Fruit fly (Drosophila melanogaster) whole organism, pupa: ENCODE data around the gene CCT4.

Experiments
- CG13204 ChIP-seq: fragments of 200-800 bp; sonication (Bioruptor generic); optimal IDR thresholded peaks from 2 replicates; lab custom pipeline; 2018; ENCODE audit warnings: missing biosample characterization, mild to moderate bottlenecking, missing genetic modification characterization, moderate library complexity
- CG34367 ChIP-seq: fragments of 200-800 bp; sonication (Bioruptor generic); optimal IDR thresholded peaks from 2 replicates; lab custom pipeline; 2018; ENCODE audit warnings: missing biosample characterization, mild to moderate bottlenecking, missing genetic modification characterization
- CG4496 ChIP-seq: fragments of 200-800 bp; sonication (Bioruptor generic); IDR thresholded peaks from 3 replicates; pipeline ENCODE4 v1.3.6; 2022; ENCODE audit warnings: missing biosample characterization, missing genetic modification characterization
- CG8159 ChIP-seq: fragments of 200-800 bp; sonication (Bioruptor generic); optimal IDR thresholded peaks from 3 replicates; lab custom pipeline; 2018; ENCODE audit warnings: missing biosample characterization, mild to moderate bottlenecking, missing genetic modification characterization, moderate library complexity
- CG9948 ChIP-seq: fragments of 200-800 bp; sonication (Bioruptor generic); optimal IDR thresholded peaks from 2 replicates; lab custom pipeline; 2018; ENCODE audit warnings: missing biosample characterization, mild to moderate bottlenecking, missing genetic modification characterization, moderate library complexity
- D1 ChIP-seq: fragments of 200-800 bp; sonication (Bioruptor generic); optimal IDR thresholded peaks from 2 replicates; lab custom pipeline; 2018; ENCODE audit warnings: missing biosample characterization, mild to moderate bottlenecking, missing genetic modification characterization, moderate library complexity
- Ets98B ChIP-seq: fragments of 200-800 bp; sonication (Bioruptor generic); IDR thresholded peaks from 2 replicates; pipeline ENCODE4 v1.3.6; 2022; ENCODE audit warnings: missing biosample characterization, missing genetic modification characterization
- gl ChIP-seq: fragments of 200-800 bp; sonication (Bioruptor generic); optimal IDR thresholded peaks from 2 replicates; lab custom pipeline; 2018; ENCODE audit warnings: missing biosample characterization, mild to moderate bottlenecking, missing genetic modification characterization
- rn ChIP-seq: fragments of 200-800 bp; sonication (Bioruptor generic); IDR thresholded peaks from 2 replicates; pipeline ENCODE4 v1.3.6; 2022; ENCODE audit warnings: missing biosample characterization, missing genetic modification characterization

- TF ChIP-seq D1 (tag; lab: Kevin White, UChicago), result no peak
- no peak for TF ChIP-seq rn (GFP tag; lab: Robert Waterston, UW)
- no peak for TF ChIP-seq CG8159 (tag; lab: Kevin White, UChicago)
- TF ChIP-seq CG9948 (tag; lab: Kevin White, UChicago), result no peak
- TF ChIP-seq gl, result peak; percentile 32
- TF ChIP-seq CG13204 (GFP tag; lab: Kevin White, UChicago), result no peak
- TF ChIP-seq CG4496, result peak; percentile 30; the same call in 2 of the 3 replicates
- TF ChIP-seq Ets98B, result no peak; the same call in 1 of the 2 replicates
- no peak for TF ChIP-seq CG34367 (tag; lab: Kevin White, UChicago)
Observed at dm6 chr2L:12719712-12720429, 27.1 kb upstream of the CCT4 start.
